Fruit fly (Drosophila melanogaster): Measurements from ENCODE around the gene Naa20B.

The Naa20B gene

dm6 chr2L:13245855-13246645 is 11.2 kb upstream of the Naa20B start, which contains the start of gene CG16820:
Gene CG16820 (plus strand): TSS chr2L:13246232.
- TF ChIP-seq CTCF (optimal IDR thresholded peaks at IDR 0.05): no peak
- no peak for TF ChIP-seq CG8478 (optimal IDR thresholded peaks at IDR 0.05)

- TF ChIP-seq CG8478 (optimal IDR thresholded peaks at IDR 0.05): no peak
- TF ChIP-seq CTCF (optimal IDR thresholded peaks at IDR 0.05): no peak
Observed at dm6 chr2L:13251167-13251566, 6.1 kb upstream of the Naa20B start.

- TF ChIP-seq CTCF (optimal IDR thresholded peaks at IDR 0.05) (no peak), CG8478 (optimal IDR thresholded peaks at IDR 0.05) (no peak)
Observed at dm6 chr2L:13258702-13259101, 1.4 kb downstream of the Naa20B start.

DNA sequence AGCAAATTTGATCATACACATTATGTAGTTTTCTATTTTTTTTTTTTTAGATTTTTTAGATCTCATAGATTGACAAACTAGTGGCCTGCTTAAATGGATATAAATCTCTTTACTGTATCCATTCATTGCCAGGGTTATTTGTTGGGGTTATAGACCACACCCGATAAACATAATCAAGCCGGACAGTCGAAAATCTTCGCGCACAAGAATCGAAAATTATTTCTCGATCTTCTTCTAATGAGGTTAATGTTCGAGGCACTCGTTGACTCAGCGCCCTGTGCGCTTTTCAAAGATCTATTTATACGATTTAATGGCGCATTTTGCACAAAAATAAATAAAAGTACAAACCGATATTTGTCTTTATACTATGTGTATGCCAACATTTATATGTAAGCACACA is 2.4 kb downstream of the Naa20B start, which contains the start of gene CG31730:
Gene CG31730, minus strand, starts transcription at position 101 of the 400 bp plus-strand sequence.
- TF ChIP-seq CTCF (optimal IDR thresholded peaks at IDR 0.05) (no peak), CG8478 (optimal IDR thresholded peaks at IDR 0.05) (no peak)

dm6 chr2L:13260740-13261139 is 3.5 kb downstream of the Naa20B start, which contains the start of gene CG44085:
Gene CG44085 (plus strand): TSS chr2L:13261008.
- TF ChIP-seq CG8478 (optimal IDR thresholded peaks at IDR 0.05): no peak
- TF ChIP-seq CTCF (optimal IDR thresholded peaks at IDR 0.05): no peak

dm6 chr2L:13265776-13266175 is 8.5 kb downstream of the Naa20B start, which contains the start of gene CG31848:
Gene CG31848 (minus strand): TSS chr2L:13265876.
- TF ChIP-seq CG8478 (optimal IDR thresholded peaks at IDR 0.05) (no peak), CTCF (optimal IDR thresholded peaks at IDR 0.05) (no peak)

DNA sequence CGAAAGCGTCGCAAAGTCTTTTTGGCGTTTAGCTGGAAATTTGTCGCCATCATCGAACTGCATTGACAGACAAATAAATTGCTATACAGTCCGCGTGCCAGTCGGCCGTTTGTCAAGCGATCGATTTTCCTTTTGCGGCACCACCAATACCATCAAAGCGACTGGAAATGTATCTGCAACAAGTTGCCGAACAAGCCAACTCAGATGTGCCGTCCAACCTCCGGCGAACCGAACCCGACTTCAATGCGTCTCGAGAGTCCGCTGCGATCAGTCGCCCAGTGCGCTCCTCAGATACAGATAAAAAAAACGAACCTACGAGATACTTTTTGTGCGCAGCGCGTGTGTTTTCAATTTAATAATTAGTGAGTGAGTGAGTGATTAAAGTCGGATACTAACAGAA is 9.3 kb downstream of the Naa20B start:
- no peak for TF ChIP-seq CTCF (optimal IDR thresholded peaks at IDR 0.05)
- no peak for TF ChIP-seq CG8478 (optimal IDR thresholded peaks at IDR 0.05)

dm6 chr2L:13268040-13268652 is 10.9 kb downstream of the Naa20B start:
- TF ChIP-seq CTCF (optimal IDR thresholded peaks at IDR 0.05) (no peak), CG8478 (optimal IDR thresholded peaks at IDR 0.05) (no peak)

- no peak for TF ChIP-seq CTCF (optimal IDR thresholded peaks at IDR 0.05)
- no peak for TF ChIP-seq CG8478 (optimal IDR thresholded peaks at IDR 0.05)
Observed at dm6 chr2L:13272541-13272940, 15.3 kb downstream of the Naa20B start.

dm6 chr2L:13285791-13286190 is 28.5 kb downstream of the Naa20B start:
- TF ChIP-seq CTCF (optimal IDR thresholded peaks at IDR 0.05) (no peak), CG8478 (optimal IDR thresholded peaks at IDR 0.05) (no peak)

dm6 chr2L:13286456-13286855 is 29.2 kb downstream of the Naa20B start, which contains the start of the genes Drep4 and Uvrag:
Gene Drep4 (minus strand): TSS chr2L:13286462.
Gene Uvrag (plus strand): TSS chr2L:13286777.
- TF ChIP-seq CTCF (optimal IDR thresholded peaks at IDR 0.05): no peak
- no peak for TF ChIP-seq CG8478 (optimal IDR thresholded peaks at IDR 0.05)

DNA sequence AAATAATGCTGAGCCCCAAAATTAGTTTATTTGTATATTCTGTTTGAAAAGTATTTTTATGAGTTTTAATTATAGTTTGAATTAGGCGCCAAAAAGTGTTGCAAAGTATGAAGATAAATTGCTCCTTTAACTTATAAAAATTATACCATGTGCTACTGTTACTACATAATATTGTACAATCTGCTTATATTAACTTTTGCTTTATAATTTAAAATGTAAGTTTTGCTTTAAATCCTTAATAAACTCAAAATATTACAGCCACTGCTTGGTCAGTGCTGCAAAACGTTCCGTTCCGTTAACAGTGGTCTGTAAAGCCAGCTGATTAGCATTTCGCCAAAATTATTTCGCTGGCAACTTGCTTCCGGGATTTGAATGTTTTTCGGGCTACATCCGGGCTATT is 32.4 kb downstream of the Naa20B start, which contains the start of gene CG31729:
Gene CG31729, plus strand, starts transcription at position 309 of the 400 bp plus-strand sequence.
- TF ChIP-seq CG8478 (optimal IDR thresholded peaks at IDR 0.05) (no peak), CTCF (optimal IDR thresholded peaks at IDR 0.05) (no peak)

- TF ChIP-seq CTCF (optimal IDR thresholded peaks at IDR 0.05) (no peak), CG8478 (optimal IDR thresholded peaks at IDR 0.05) (no peak)
Observed at dm6 chr2L:13290276-13291065, 33.2 kb downstream of the Naa20B start.

DNA sequence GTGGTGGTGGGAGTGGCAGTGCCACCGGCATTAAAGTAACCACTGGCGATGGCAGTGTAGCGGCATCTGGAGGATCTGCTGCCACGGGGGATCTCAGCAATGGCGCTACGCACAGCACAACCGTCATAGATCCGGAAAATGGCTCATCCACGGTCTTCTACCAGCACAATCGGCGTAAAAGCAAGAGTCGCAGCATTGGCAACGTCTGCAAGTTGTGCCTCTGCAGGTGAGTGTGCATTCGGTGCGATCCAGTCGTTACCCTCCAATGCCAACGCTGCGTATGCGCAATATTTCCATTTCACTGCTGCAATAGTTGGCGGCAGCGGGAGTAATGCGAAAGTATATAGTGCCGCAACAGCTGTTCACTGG is 33.8 kb downstream of the Naa20B start:
- TF ChIP-seq CTCF (optimal IDR thresholded peaks at IDR 0.05) (no peak), CG8478 (optimal IDR thresholded peaks at IDR 0.05) (no peak)

DNA sequence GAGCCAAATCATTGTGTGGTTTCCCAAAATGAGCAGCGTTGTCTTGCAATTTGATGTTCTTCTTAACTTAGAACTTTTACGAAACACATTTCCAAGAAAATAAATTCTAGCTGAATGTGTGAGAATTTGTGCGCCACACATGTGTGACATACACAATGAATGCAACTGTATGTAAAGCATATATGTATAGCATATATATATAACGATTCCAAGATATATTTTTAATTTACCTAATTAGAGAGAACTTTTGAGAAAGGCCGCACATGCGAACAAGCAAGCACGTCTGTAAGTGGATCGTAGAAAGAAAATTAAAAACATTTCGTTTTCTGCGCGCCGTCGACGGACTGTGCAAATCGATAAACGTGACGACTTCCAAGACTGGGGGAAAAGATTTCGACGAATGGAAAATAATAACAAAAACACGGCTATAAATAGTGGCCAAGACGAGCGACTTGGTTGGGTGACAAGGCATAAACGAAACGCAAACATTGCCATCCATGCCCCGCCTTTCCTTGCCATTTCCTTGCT is 34.7 kb downstream of the Naa20B start:
- TF ChIP-seq CTCF (optimal IDR thresholded peaks at IDR 0.05) (no peak), CG8478 (optimal IDR thresholded peaks at IDR 0.05) (no peak)

All from S2 (cell line).